Worm (Caenorhabditis elegans) whole organism, midembryonic: ENCODE results near the gene rps-5.

ENCODE experiments used
- T22C8.4 ChIP-seq: fragments of 200-800 bp; sonication (Bioruptor generic); IDR thresholded peaks from 2 replicates; pipeline ENCODE4 v1.3.6; 2022; ENCODE audit warnings: missing genetic modification characterization, missing compliant biosample characterization
- cog-1 ChIP-seq: sonication (generic microtip); optimal IDR thresholded peaks from 2 replicates; lab custom pipeline; 2016; ENCODE audit warnings: missing genetic modification characterization, missing compliant biosample characterization
- flt-1 ChIP-seq: fragments of 200-800 bp; sonication (Bioruptor generic); IDR thresholded peaks from 2 replicates; pipeline ENCODE4 v1.3.6; 2022; ENCODE audit warnings: missing genetic modification characterization, missing compliant biosample characterization
- klf-2 ChIP-seq: fragments of 200-800 bp; sonication (Bioruptor generic); conservative IDR thresholded peaks from 2 replicates; pipeline ENCODE4 v1.3.6; 2022; ENCODE audit warnings: missing genetic modification reagents, missing genetic modification characterization, missing compliant biosample characterization
- med-1 ChIP-seq: sonication (generic microtip); optimal IDR thresholded peaks from 2 replicates; lab custom pipeline; 2017; ENCODE audit warnings: missing genetic modification characterization, mild to moderate bottlenecking, missing compliant biosample characterization, antibody characterized with exemption, missing genetic modification reagents; ENCODE audit not compliant: insufficient read depth
- ref-1 ChIP-seq: fragments of 200-800 bp; sonication (Bioruptor generic); conservative IDR thresholded peaks from 2 replicates; pipeline ENCODE4 v1.3.6; 2022; ENCODE audit warnings: missing genetic modification reagents, missing genetic modification characterization, missing compliant biosample characterization
- tab-1 ChIP-seq: fragments of 200-800 bp; sonication (Bioruptor generic); IDR thresholded peaks from 2 replicates; pipeline ENCODE4 v1.3.6; 2022; ENCODE audit warnings: missing genetic modification characterization, missing compliant biosample characterization
- ztf-23 ChIP-seq: fragments of 200-800 bp; sonication (Bioruptor generic); IDR thresholded peaks from 2 replicates; pipeline ENCODE4 v1.3.6; 2022; ENCODE audit warnings: missing genetic modification reagents, missing genetic modification characterization, missing compliant biosample characterization
- ztf-29 ChIP-seq: fragments of 200-800 bp; sonication (Bioruptor generic); IDR thresholded peaks from 2 replicates; pipeline ENCODE4 v1.3.6; 2022; ENCODE audit warnings: missing genetic modification reagents, missing genetic modification characterization, missing compliant biosample characterization

rps-5 gene

DNA sequence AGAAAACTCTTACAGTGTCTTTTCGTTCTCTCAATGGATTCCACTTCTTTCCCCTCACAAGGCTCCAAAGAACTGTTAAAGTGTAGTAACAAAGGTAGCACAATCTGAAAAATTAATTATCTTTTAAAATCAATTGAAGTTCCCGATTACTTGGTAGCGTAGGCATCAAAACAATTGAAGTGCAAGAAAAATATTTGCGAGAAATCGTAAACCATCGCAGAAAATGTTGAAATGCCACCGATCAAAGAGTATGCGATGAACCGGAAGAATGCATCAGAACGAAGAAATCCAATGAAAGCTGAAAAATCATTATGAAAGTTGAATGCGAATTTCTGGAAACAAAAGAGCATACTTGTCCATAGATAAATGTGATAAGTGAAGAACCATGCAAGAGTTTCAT, 35.6 kb upstream of the rps-5 start:
- TF ChIP-seq ref-1 (GFP tag; lab: Robert Waterston, UW) (no peak), ztf-23 (GFP tag; lab: Robert Waterston, UW) (no peak), flt-1 (no peak), klf-2 (GFP tag; lab: Robert Waterston, UW) (no peak), ztf-29 (no peak), med-1 (no peak), cog-1 (tag; lab: Kevin White, UChicago) (no peak), T22C8.4 (GFP tag; lab: Robert Waterston, UW) (no peak), tab-1 (GFP tag; lab: Robert Waterston, UW) (no peak)

DNA sequence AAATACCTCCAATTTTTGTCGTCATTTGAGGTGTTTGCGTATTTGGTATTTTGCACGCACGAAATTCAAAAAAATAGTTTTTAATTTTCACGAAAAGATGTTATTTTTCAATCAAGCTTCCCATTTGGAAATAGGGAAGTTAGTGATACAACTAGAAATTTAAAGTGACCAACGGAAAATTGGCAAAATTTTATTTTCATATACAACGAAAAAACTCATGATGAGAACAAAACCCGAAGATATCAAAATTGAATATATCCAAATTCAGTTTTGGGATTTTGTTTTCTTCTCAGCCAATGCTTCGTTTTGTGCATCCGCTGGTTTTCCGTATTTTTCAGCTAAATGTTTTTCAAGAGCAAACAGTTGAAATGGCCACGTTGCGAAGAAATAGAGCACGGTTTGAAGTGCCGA, 35.1 kb upstream of the rps-5 start:
- TF ChIP-seq med-1 (no peak), klf-2 (GFP tag; lab: Robert Waterston, UW) (no peak), ztf-23 (GFP tag; lab: Robert Waterston, UW) (no peak), flt-1 (no peak), tab-1 (GFP tag; lab: Robert Waterston, UW) (no peak), T22C8.4 (GFP tag; lab: Robert Waterston, UW) (no peak), ref-1 (GFP tag; lab: Robert Waterston, UW) (no peak), ztf-29 (no peak), cog-1 (tag; lab: Kevin White, UChicago) (no peak)

DNA sequence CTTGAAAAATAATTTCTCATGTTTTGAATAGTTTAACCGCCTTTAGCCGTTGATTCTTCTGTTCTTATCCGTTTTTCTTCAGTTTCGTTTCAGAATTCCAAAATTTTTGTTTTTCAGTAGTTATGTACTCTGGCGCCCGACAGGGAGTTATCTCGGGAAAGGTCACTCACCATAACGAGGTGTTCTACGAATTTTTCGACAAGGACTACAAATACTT, 32.3 kb upstream of the rps-5 start, which contains the start of gene F01G4.4:
F01G4.4 (plus strand) TSS at position 118 of the 217 bp plus-strand sequence.
- TF ChIP-seq cog-1 (tag; lab: Kevin White, UChicago) (no peak), ztf-23 (GFP tag; lab: Robert Waterston, UW) (no peak), ref-1 (GFP tag; lab: Robert Waterston, UW) (no peak)

DNA sequence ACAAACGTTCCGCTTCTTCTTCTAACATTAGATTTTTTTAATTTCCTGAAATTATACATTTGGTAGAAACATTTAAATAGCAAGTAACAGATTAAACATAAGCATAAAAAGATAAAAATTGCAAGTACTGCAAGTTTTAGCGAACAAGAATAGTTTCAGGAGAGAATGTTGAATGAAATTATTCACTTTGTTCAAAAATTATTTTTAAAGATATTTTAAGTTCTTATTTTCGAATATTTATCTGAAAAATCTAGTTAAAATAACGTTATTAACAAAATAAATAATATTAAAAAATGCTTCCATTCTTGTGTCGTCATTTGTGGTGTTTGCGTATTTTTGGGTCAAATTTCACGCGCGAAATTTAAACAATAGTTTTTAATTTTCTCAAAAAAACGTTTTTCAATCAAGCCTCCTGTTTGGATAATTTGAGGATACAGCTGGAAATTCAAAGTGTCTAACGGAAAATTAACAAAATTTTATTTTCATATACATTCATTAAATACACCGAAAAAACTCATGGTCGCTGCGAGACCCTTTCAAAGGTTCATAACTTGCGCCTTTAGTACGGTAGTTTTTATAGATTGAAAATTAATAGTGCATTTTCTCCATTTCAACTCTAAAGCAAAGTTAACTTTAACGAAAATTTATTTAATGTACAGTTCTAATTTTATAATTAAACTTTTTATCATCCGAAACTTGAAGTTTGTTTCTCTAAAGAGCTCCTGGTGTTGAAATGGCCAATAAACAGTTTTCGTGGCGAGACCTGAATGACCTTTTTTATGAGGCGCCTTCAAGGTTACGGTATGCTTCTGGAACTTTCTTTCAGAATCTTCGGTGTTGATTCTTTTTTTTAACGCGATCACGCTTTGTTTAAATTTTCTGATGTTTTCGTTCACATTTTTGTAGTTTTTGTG, 31.7 kb upstream of the rps-5 start, which contains the start of gene skih-2:
skih-2 (minus strand) TSS at position 51 of the 914 bp plus-strand sequence.
- TF ChIP-seq tab-1 (GFP tag; lab: Robert Waterston, UW) (no peak), ztf-23 (GFP tag; lab: Robert Waterston, UW) (no peak), klf-2 (GFP tag; lab: Robert Waterston, UW) (no peak), cog-1 (tag; lab: Kevin White, UChicago) (no peak), med-1 (no peak), ref-1 (GFP tag; lab: Robert Waterston, UW) (no peak), flt-1 (no peak), T22C8.4 (GFP tag; lab: Robert Waterston, UW) (no peak), ztf-29 (no peak)

- no peak for TF ChIP-seq med-1
- TF ChIP-seq ztf-23 (GFP tag; lab: Robert Waterston, UW): no peak
- TF ChIP-seq ref-1 (GFP tag; lab: Robert Waterston, UW): no peak
- TF ChIP-seq klf-2 (GFP tag; lab: Robert Waterston, UW): no peak
- TF ChIP-seq flt-1: no peak
- no peak for TF ChIP-seq T22C8.4 (GFP tag; lab: Robert Waterston, UW)
- TF ChIP-seq cog-1 (tag; lab: Kevin White, UChicago): no peak
- TF ChIP-seq tab-1 (GFP tag; lab: Robert Waterston, UW): no peak
- no peak for TF ChIP-seq ztf-29
Observed at ce11 chrIV:11131268-11131667, 20.4 kb upstream of the rps-5 start, which contains the start of gene ard-1. TSS of gene ard-1 (plus strand) at chrIV:11131279.

DNA sequence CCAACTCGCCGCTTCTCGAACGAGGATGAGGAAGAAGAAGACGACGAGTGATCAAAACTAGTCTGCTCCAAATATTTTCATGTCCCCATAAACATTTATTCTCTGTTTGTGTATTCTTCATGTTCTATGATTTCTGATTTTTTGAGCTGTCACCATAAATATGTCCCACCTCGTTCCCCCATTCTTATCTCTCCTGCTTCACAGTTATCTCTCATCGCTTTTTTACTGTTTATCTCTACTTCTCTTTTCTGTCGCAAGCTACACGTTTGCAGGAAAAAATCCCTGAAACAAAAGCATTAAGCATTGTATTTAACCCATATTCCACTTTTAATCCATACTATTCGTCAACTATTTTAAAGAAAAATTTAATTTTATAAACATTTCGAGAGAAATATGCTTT, 19.9 kb upstream of the rps-5 start:
- TF ChIP-seq klf-2 (GFP tag; lab: Robert Waterston, UW): no peak
- TF ChIP-seq cog-1 (tag; lab: Kevin White, UChicago): no peak
- no peak for TF ChIP-seq ztf-29
- no peak for TF ChIP-seq flt-1

DNA sequence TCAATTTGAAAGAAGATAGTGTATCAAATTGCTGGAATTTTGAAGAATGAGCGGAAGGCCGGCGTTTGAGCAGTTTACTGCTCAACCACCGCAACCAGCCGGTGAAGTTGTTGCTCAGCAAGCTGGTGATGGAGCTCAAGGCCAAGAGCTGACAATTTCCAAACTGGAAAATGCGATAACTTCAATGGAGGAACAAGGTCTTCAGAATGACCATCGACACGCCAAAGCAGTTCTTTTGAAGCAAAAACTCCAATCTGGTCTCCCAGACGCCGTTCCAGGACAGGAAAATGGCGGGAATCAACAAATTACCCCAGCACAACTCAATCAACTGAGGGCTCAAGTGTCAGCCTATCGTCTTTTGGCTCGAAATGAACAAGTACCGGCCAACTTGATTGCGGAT, 15.2 kb upstream of the rps-5 start:
- TF ChIP-seq T22C8.4 (GFP tag; lab: Robert Waterston, UW): no peak
- no peak for TF ChIP-seq flt-1
- TF ChIP-seq klf-2 (GFP tag; lab: Robert Waterston, UW): no peak
- no peak for TF ChIP-seq ztf-23 (GFP tag; lab: Robert Waterston, UW)
- TF ChIP-seq cog-1 (tag; lab: Kevin White, UChicago): no peak
- TF ChIP-seq tab-1 (GFP tag; lab: Robert Waterston, UW): no peak
- TF ChIP-seq med-1: no peak

DNA sequence TGAATTAATAATTGTTTCAGACTA, 15.0 kb upstream of the rps-5 start, which contains the start of gene swsn-4:
swsn-4 (plus strand) TSS at position 21 of the 24 bp plus-strand sequence.
- TF ChIP-seq tab-1 (GFP tag; lab: Robert Waterston, UW): no peak
- TF ChIP-seq flt-1: no peak
- TF ChIP-seq ref-1 (GFP tag; lab: Robert Waterston, UW): no peak
- no peak for TF ChIP-seq cog-1 (tag; lab: Kevin White, UChicago)
- TF ChIP-seq med-1: no peak
- TF ChIP-seq T22C8.4 (GFP tag; lab: Robert Waterston, UW): no peak
- no peak for TF ChIP-seq klf-2 (GFP tag; lab: Robert Waterston, UW)
- TF ChIP-seq ztf-29: no peak
- TF ChIP-seq ztf-23 (GFP tag; lab: Robert Waterston, UW): no peak

DNA sequence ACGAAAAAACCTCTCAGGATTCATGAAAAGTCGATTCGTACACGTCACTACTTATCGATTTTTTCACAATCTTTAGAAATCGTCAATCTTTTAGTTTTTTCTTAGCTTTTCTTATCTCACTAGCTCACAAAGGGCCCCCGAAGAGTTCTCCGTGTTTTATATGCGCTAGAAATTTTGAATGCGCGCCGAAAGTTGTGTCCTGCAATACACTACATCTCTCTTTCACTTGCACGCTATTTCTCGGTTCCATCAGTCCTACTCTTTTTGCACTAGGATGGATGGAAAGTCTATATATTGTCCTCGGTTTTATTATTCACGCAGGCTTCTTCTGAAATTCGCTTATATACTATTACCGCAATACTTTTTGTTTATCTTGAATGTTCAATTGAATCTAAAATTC, 14.8 kb upstream of the rps-5 start:
- TF ChIP-seq tab-1 (GFP tag; lab: Robert Waterston, UW) (no peak), med-1 (no peak), klf-2 (GFP tag; lab: Robert Waterston, UW) (no peak), ref-1 (GFP tag; lab: Robert Waterston, UW) (no peak), ztf-29 (no peak), T22C8.4 (GFP tag; lab: Robert Waterston, UW) (no peak), cog-1 (tag; lab: Kevin White, UChicago) (no peak), ztf-23 (GFP tag; lab: Robert Waterston, UW) (no peak), flt-1 (no peak)

DNA sequence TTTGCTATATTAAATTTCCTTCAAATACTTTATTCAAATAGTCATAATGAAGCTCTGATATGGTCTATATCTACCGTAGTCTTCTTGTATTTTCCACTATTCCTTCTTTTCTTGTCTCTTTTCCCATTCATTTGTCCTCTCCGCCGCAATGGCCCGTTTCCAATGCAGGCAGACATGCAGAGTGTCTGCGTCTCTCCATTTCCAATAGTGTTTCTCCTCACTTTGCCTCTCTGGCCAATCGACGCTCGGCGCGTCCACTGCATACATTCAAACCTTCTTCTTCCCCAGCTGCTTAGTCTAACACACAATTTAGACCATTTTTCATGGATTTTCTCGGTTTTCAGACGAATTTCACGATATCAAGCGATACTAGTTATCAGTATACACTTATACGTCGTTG, 14.4 kb upstream of the rps-5 start:
- no peak for TF ChIP-seq ref-1 (GFP tag; lab: Robert Waterston, UW)
- no peak for TF ChIP-seq flt-1
- no peak for TF ChIP-seq ztf-29
- TF ChIP-seq klf-2 (GFP tag; lab: Robert Waterston, UW): no peak
- TF ChIP-seq tab-1 (GFP tag; lab: Robert Waterston, UW): no peak
- TF ChIP-seq T22C8.4 (GFP tag; lab: Robert Waterston, UW): no peak
- TF ChIP-seq med-1: no peak
- TF ChIP-seq ztf-23 (GFP tag; lab: Robert Waterston, UW): no peak
- no peak for TF ChIP-seq cog-1 (tag; lab: Kevin White, UChicago)
